Fruit fly (Drosophila melanogaster): ENCODE data around the gene CG33191.

DNA sequence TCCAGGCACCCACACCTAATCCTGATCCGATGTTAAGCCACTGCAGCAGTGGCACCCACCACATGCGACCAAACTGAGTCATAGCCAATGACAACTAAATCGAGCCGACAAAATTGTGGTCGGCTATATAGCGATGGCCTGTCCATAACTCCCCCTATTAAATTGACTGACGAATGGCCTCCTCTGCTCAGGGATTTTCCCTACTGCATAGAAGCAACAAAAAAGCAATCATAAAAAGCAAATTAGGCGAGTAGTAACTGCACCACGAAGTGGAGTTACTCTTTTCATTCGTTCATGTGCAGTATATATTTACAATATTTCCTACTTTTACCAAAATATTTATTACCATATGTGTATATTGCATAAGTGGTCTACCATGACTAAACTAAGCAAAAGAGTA is 7.1 kb downstream of the CG33191 start, which contains the start of gene CG13318:
- TF ChIP-seq Vsx2 (GFP tag; optimal IDR thresholded peaks at IDR 0.05; ENCODE audit: partially characterized antibody) (no peak), usp (GFP tag; optimal IDR thresholded peaks at IDR 0.05) (no peak)

Measured in whole organism, wandering third instar larva.